Worm (Caenorhabditis elegans) whole organism, L4 larva: ENCODE data around the gene frpr-7.

Experiments used
- D1046.2 ChIP-seq: fragments of 200-800 bp; sonication (Bioruptor generic); IDR thresholded peaks from 2 replicates; pipeline ENCODE4 v1.3.6; 2022; ENCODE audit warnings: missing genetic modification characterization, missing compliant biosample characterization
- F37D6.2 ChIP-seq: sonication (generic microtip); optimal IDR thresholded peaks from 2 replicates; lab custom pipeline; 2016; ENCODE audit warnings: mild to moderate bottlenecking, missing genetic modification characterization, missing compliant biosample characterization
- R02D3.7 ChIP-seq: fragments of 150-350 bp; sonication (generic microtip); optimal IDR thresholded peaks from 3 replicates; lab custom pipeline; 2014; ENCODE audit warnings: missing biosample characterization, missing genetic modification characterization
- T26A8.4 ChIP-seq: fragments of 200-800 bp; sonication (Bioruptor generic); IDR thresholded peaks from 2 replicates; pipeline ENCODE4 v1.3.6; 2022; ENCODE audit warnings: missing genetic modification characterization, missing compliant biosample characterization
- Y48G9A.11 ChIP-seq: fragments of 200-800 bp; sonication (Bioruptor generic); IDR thresholded peaks from 2 replicates; pipeline ENCODE4 v1.3.6; 2022; ENCODE audit warnings: missing genetic modification reagents, missing genetic modification characterization, missing compliant biosample characterization
- ZK546.5 ChIP-seq, 2 experiments: sonication (generic microtip); optimal IDR thresholded peaks; 2 replicates each; lab custom pipeline; 2017; ENCODE audit warnings: missing biosample characterization in 2 of 2, missing genetic modification characterization in 2 of 2
- aha-1 ChIP-seq: fragments of 150-350 bp; peaks from one replicate; lab custom pipeline; 2014; ENCODE audit warnings: missing biosample characterization, missing genetic modification characterization
- arid-1 ChIP-seq: fragments of 200-800 bp; sonication (Bioruptor generic); conservative IDR thresholded peaks from 2 replicates; pipeline ENCODE4 v1.3.6; 2022; ENCODE audit warnings: missing genetic modification reagents, missing genetic modification characterization, missing compliant biosample characterization
- ceh-20 ChIP-seq: fragments of 200-800 bp; sonication (Bioruptor generic); IDR thresholded peaks from 2 replicates; pipeline ENCODE4 v1.3.6; 2022; ENCODE audit warnings: missing genetic modification reagents, missing genetic modification characterization, missing compliant biosample characterization
- ceh-44 ChIP-seq: fragments of 200-800 bp; sonication (Bioruptor generic); IDR thresholded peaks from 2 replicates; pipeline ENCODE4 v1.3.6; 2022; ENCODE audit warnings: missing genetic modification reagents, missing genetic modification characterization, missing compliant biosample characterization
- ceh-82 ChIP-seq: sonication (generic microtip); optimal IDR thresholded peaks from 2 replicates; lab custom pipeline; 2017; ENCODE audit warnings: missing biosample characterization, missing genetic modification characterization
- ctbp-1 ChIP-seq: fragments of 200-800 bp; sonication (Bioruptor generic); IDR thresholded peaks from 2 replicates; pipeline ENCODE4 v1.3.6; 2022; ENCODE audit warnings: missing genetic modification reagents, missing genetic modification characterization, missing compliant biosample characterization
- dmd-8 ChIP-seq: fragments of 200-800 bp; sonication (Bioruptor generic); IDR thresholded peaks from 2 replicates; pipeline ENCODE4 v1.3.6; 2022; ENCODE audit warnings: missing genetic modification characterization, missing compliant biosample characterization
- duxl-1 ChIP-seq: sonication (generic microtip); optimal IDR thresholded peaks from 2 replicates; lab custom pipeline; 2016; ENCODE audit warnings: mild to moderate bottlenecking, missing genetic modification characterization, moderate library complexity, missing compliant biosample characterization; ENCODE audit not compliant: poor library complexity
- dve-1 ChIP-seq: sonication (generic microtip); optimal IDR thresholded peaks from 2 replicates; lab custom pipeline; 2017; ENCODE audit warnings: antibody characterized with exemption, mild to moderate bottlenecking, missing genetic modification characterization, missing compliant biosample characterization; ENCODE audit not compliant: insufficient read depth
- fkh-10 ChIP-seq: fragments of 150-350 bp; optimal IDR thresholded peaks from 2 replicates; lab custom pipeline; 2014; ENCODE audit warnings: missing biosample characterization, missing genetic modification reagents, missing genetic modification characterization
- hlh-11 ChIP-seq: fragments of 200-800 bp; sonication (Bioruptor generic); optimal IDR thresholded peaks from 2 replicates; lab custom pipeline; 2018; ENCODE audit warnings: mild to moderate bottlenecking, missing genetic modification characterization, missing compliant biosample characterization
- hlh-30 ChIP-seq: sonication (generic microtip); optimal IDR thresholded peaks from 2 replicates; lab custom pipeline; 2017; ENCODE audit warnings: antibody characterized with exemption, mild to moderate bottlenecking, missing genetic modification characterization, missing compliant biosample characterization; ENCODE audit not compliant: insufficient read depth
- hmg-1.1 ChIP-seq: fragments of 200-800 bp; sonication (Bioruptor generic); IDR thresholded peaks from 2 replicates; pipeline ENCODE4 v1.3.6; 2022; ENCODE audit warnings: missing genetic modification reagents, missing genetic modification characterization, missing compliant biosample characterization
- lin-1 ChIP-seq: fragments of 200-800 bp; sonication (Bioruptor generic); IDR thresholded peaks from 2 replicates; pipeline ENCODE4 v1.3.6; 2022; ENCODE audit warnings: missing genetic modification reagents, missing genetic modification characterization, missing compliant biosample characterization
- lin-39 ChIP-seq: fragments of 150-350 bp; optimal IDR thresholded peaks from 2 replicates; lab custom pipeline; 2014; ENCODE audit warnings: missing biosample characterization, missing genetic modification reagents, missing genetic modification characterization
- mdl-1 ChIP-seq, 2 experiments: fragments of 150-350 bp in 1 of 2; sonication (generic microtip) in 1 of 2; optimal IDR thresholded peaks; 2 replicates each; lab custom pipeline; 2014 to 2017; ENCODE audit warnings: missing biosample characterization in 2 of 2, missing genetic modification characterization in 2 of 2
- mep-1 ChIP-seq: fragments of 150-350 bp; sonication (generic microtip); optimal IDR thresholded peaks from 3 replicates; lab custom pipeline; 2014; ENCODE audit warnings: missing biosample characterization, missing genetic modification characterization
- mxl-3 ChIP-seq: fragments of 200-800 bp; sonication (Bioruptor generic); optimal IDR thresholded peaks from 2 replicates; lab custom pipeline; 2018; ENCODE audit warnings: mild to moderate bottlenecking, missing genetic modification characterization, missing compliant biosample characterization
- nhr-10 ChIP-seq: fragments of 150-350 bp; optimal IDR thresholded peaks from 2 replicates; lab custom pipeline; 2014; ENCODE audit warnings: missing biosample characterization, missing genetic modification characterization
- nhr-102 ChIP-seq: sonication (generic microtip); optimal IDR thresholded peaks from 2 replicates; lab custom pipeline; 2016; ENCODE audit warnings: mild to moderate bottlenecking, missing genetic modification characterization, moderate library complexity, missing compliant biosample characterization
- nhr-11 ChIP-seq: fragments of 150-350 bp; optimal IDR thresholded peaks from 2 replicates; lab custom pipeline; 2014; ENCODE audit warnings: missing biosample characterization, missing genetic modification characterization
- nhr-111 ChIP-seq: fragments of 200-800 bp; sonication (Bioruptor generic); optimal IDR thresholded peaks from 2 replicates; lab custom pipeline; 2018; ENCODE audit warnings: mild to moderate bottlenecking, missing genetic modification characterization, missing compliant biosample characterization
- nhr-237 ChIP-seq: sonication (generic microtip); optimal IDR thresholded peaks from 2 replicates; lab custom pipeline; 2017; ENCODE audit warnings: missing biosample characterization, missing genetic modification characterization
- nhr-28 ChIP-seq: fragments of 150-350 bp; optimal IDR thresholded peaks from 2 replicates; lab custom pipeline; 2014; ENCODE audit warnings: missing biosample characterization, missing genetic modification characterization
- nhr-41 ChIP-seq: fragments of 200-800 bp; sonication (Bioruptor generic); IDR thresholded peaks from 2 replicates; pipeline ENCODE4 v1.3.6; 2022; ENCODE audit warnings: missing genetic modification reagents, missing genetic modification characterization, missing compliant biosample characterization
- nhr-48 ChIP-seq: sonication (generic microtip); optimal IDR thresholded peaks from 2 replicates; lab custom pipeline; 2016; ENCODE audit warnings: mild to moderate bottlenecking, missing genetic modification characterization, missing compliant biosample characterization
- pha-4 ChIP-seq, 2 experiments: fragments of 150-350 bp in 1 of 2; fragments of 200-800 bp in 1 of 2; sonication (Bioruptor generic) in 1 of 2; IDR thresholded peaks in 1 of 2; optimal IDR thresholded peaks in 1 of 2; 2 replicates each; pipeline versions ENCODE4 v1.3.6 to Lab custom; 2014 to 2022; ENCODE audit warnings: missing genetic modification characterization in 2 of 2, missing genetic modification reagents in 2 of 2, missing biosample characterization in 1 of 2, missing compliant biosample characterization in 1 of 2
- rbr-2 ChIP-seq: sonication (generic microtip); optimal IDR thresholded peaks from 2 replicates; lab custom pipeline; 2016; ENCODE audit warnings: missing genotype, missing genetic modification characterization, missing compliant biosample characterization
- saeg-2 ChIP-seq: fragments of 200-800 bp; sonication (Bioruptor generic); IDR thresholded peaks from 2 replicates; pipeline ENCODE4 v1.3.6; 2022; ENCODE audit warnings: missing genetic modification reagents, missing genetic modification characterization, missing compliant biosample characterization
- spr-1 ChIP-seq: sonication (generic microtip); optimal IDR thresholded peaks from 2 replicates; lab custom pipeline; 2016; ENCODE audit warnings: mild to moderate bottlenecking, missing genetic modification characterization, missing compliant biosample characterization
- spr-3 ChIP-seq: fragments of 200-800 bp; sonication (Bioruptor generic); optimal IDR thresholded peaks from 2 replicates; lab custom pipeline; 2018; ENCODE audit warnings: mild to moderate bottlenecking, missing genetic modification characterization, missing compliant biosample characterization
- zfp-2 ChIP-seq: sonication (generic microtip); optimal IDR thresholded peaks from 2 replicates; lab custom pipeline; 2016; ENCODE audit warnings: mild to moderate bottlenecking, missing genetic modification characterization, missing compliant biosample characterization
- ztf-11 ChIP-seq: fragments of 150-350 bp; optimal IDR thresholded peaks from 2 replicates; lab custom pipeline; 2014; ENCODE audit warnings: missing biosample characterization, missing genetic modification characterization
- ztf-7 ChIP-seq: fragments of 150-350 bp; optimal IDR thresholded peaks from 2 replicates; lab custom pipeline; 2014; ENCODE audit warnings: missing biosample characterization, missing genetic modification characterization

Gene frpr-7

DNA sequence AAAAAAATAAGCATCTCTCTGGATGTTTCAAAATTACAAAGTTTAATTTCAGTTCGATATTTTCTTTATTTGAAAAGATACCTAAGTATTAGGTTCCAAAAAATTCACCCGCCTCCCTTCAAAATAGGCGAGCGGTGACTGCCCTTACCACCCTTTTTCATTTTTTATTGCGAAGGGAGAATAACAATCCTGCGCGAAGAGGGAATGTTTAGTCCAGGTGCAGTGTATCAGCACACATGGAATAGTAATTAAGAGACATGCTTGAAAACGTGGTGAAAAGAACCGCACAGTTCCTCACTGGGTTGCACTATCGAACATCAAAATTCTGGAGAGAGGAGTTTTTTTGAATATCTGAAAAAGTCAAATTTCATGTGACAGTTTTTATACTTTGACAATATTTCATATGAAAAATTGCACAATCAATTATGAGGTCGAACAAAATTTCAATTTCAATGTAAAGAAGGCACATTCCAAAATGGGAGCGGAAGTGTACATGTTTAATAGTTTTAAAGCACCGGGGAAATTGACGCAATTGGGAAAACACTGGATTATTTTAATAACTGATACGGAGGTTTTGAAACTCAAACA is 35.2 kb downstream of the frpr-7 start (continued):
- TF ChIP-seq hlh-11 (tag; lab: Kevin White, UChicago) (peak; percentile 87), ctbp-1 (GFP tag; lab: Robert Waterston, UW) (peak; percentile 91), saeg-2 (peak; percentile 90), ceh-82 (tag; lab: Kevin White, UChicago) (no peak), arid-1 (GFP tag; lab: Robert Waterston, UW) (peak; percentile 84), nhr-48 (tag; lab: Kevin White, UChicago) (peak; percentile 85), nhr-237 (tag; lab: Kevin White, UChicago) (peak; percentile 41), R02D3.7 (tag; lab: Kevin White, UChicago) (no peak), spr-1 (peak; percentile 92), F37D6.2 (tag; lab: Kevin White, UChicago) (peak; percentile 95), aha-1 (tag; lab: Kevin White, UChicago) (peak; percentile 16), ceh-44 (no peak)

DNA sequence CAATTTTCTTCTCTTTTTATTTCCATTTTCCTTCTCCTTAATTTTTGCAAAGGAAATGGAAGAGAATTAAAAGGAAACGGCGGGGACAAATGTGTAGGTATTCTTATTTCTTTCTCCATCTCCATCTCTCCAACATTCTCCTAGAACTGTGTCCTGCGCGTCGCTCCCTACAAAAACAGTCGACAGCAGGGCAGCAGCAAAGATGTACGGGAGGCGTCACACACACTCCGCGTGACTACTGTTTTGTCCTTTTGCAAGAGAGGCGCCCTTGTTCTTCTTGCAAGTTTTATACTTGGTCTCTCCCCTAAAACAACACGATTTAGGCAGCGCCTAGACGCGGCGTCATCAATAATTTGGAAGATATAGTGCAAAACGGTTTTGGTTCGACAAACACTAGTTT is 39.7 kb downstream of the frpr-7 start:
- TF ChIP-seq ztf-7 (tag; lab: Kevin White, UChicago), result no peak
- TF ChIP-seq Y48G9A.11, result no peak
- no peak for TF ChIP-seq zfp-2
- TF ChIP-seq pha-4 (GFP tag; IDR thresholded peaks at IDR 0.05; lab: Robert Waterston, UW), result no peak
- no peak for TF ChIP-seq pha-4 (tag; optimal IDR thresholded peaks at IDR 0.05; lab: Kevin White, UChicago)
- TF ChIP-seq rbr-2, result no peak
- peak; percentile 35 for TF ChIP-seq nhr-48 (tag; lab: Kevin White, UChicago)
- TF ChIP-seq ceh-20 (GFP tag; lab: Robert Waterston, UW), result no peak
- no peak for TF ChIP-seq D1046.2
- no peak for TF ChIP-seq ZK546.5 (tag; optimal IDR thresholded peaks at IDR 0.05; lab: Kevin White, UChicago)
- TF ChIP-seq ceh-44, result no peak
- peak; percentile 73 for TF ChIP-seq nhr-28 (tag; lab: Kevin White, UChicago)
- no peak for TF ChIP-seq ztf-11
- no peak for TF ChIP-seq ceh-82 (tag; lab: Kevin White, UChicago)
- TF ChIP-seq duxl-1 (tag; lab: Kevin White, UChicago), result no peak
- no peak for TF ChIP-seq nhr-111 (GFP tag; lab: Kevin White, UChicago)
- TF ChIP-seq lin-1 (GFP tag; lab: Robert Waterston, UW), result no peak
- peak; percentile 77 for TF ChIP-seq hlh-30
- TF ChIP-seq fkh-10 (GFP tag; lab: Kevin White, UChicago), result no peak
- no peak for TF ChIP-seq spr-3
- peak; percentile 82 for TF ChIP-seq mxl-3 (GFP tag; lab: Kevin White, UChicago)
- no peak for TF ChIP-seq nhr-41 (GFP tag; lab: Robert Waterston, UW)
- no peak for TF ChIP-seq lin-39
- TF ChIP-seq hlh-11 (tag; lab: Kevin White, UChicago), result peak; percentile 40
- TF ChIP-seq dve-1 (tag; lab: Kevin White, UChicago), result no peak
- peak in 1 of 2 experiments; percentile 69 for TF ChIP-seq mdl-1 (tag; optimal IDR thresholded peaks at IDR 0.05; lab: Kevin White, UChicago)
- TF ChIP-seq nhr-11 (tag; lab: Kevin White, UChicago), result no peak
- TF ChIP-seq T26A8.4 (GFP tag; lab: Robert Waterston, UW), result no peak
- TF ChIP-seq F37D6.2 (tag; lab: Kevin White, UChicago), result no peak
- peak; percentile 1 for TF ChIP-seq mep-1
- no peak for TF ChIP-seq nhr-102 (tag; lab: Kevin White, UChicago)
- TF ChIP-seq dmd-8, result no peak
- TF ChIP-seq arid-1 (GFP tag; lab: Robert Waterston, UW), result no peak
- TF ChIP-seq hmg-1.1 (GFP tag; lab: Robert Waterston, UW), result peak; percentile 41; the same call in 1 of the 2 replicates
- no peak for TF ChIP-seq nhr-10 (tag; lab: Kevin White, UChicago)
